Fruit fly (Drosophila melanogaster) whole organism, adult: Measurements from ENCODE around the gene mon2.

Experiments
- CG1620 ChIP-seq: fragments of 200-800 bp; sonication (Bioruptor generic); optimal IDR thresholded peaks from 2 replicates; lab custom pipeline; 2016; ENCODE audit warnings: missing biosample characterization, missing genetic modification characterization
- CG33017 ChIP-seq: fragments of 200-800 bp; sonication (Bioruptor generic); optimal IDR thresholded peaks from 2 replicates; lab custom pipeline; 2018; ENCODE audit warnings: missing biosample characterization, mild to moderate bottlenecking, missing genetic modification characterization, moderate library complexity
- CG7101 ChIP-seq: fragments of 200-800 bp; sonication (Bioruptor generic); optimal IDR thresholded peaks from 2 replicates; lab custom pipeline; 2018; ENCODE audit warnings: missing biosample characterization, mild to moderate bottlenecking, missing genetic modification characterization, moderate library complexity
- Clk ChIP-seq: fragments of 200-800 bp; sonication (Bioruptor generic); optimal IDR thresholded peaks from 2 replicates; lab custom pipeline; 2017; ENCODE audit warnings: missing biosample characterization, missing genetic modification characterization
- bab1 ChIP-seq: fragments of 200-800 bp; sonication (Bioruptor generic); optimal IDR thresholded peaks from 3 replicates; lab custom pipeline; 2019; ENCODE audit warnings: missing biosample characterization, mild to moderate bottlenecking, missing genetic modification characterization, moderate library complexity
- cic ChIP-seq: fragments of 200-800 bp; sonication (Bioruptor generic); optimal IDR thresholded peaks from 2 replicates; lab custom pipeline; 2017; ENCODE audit warnings: missing biosample characterization, mild to moderate bottlenecking, missing genetic modification characterization, moderate library complexity
- cnc ChIP-seq, 2 experiments: fragments of >200 bp; optimal IDR thresholded peaks; 2 replicates each; lab custom pipeline; 2017
- toe ChIP-seq: fragments of 200-800 bp; sonication (Bioruptor generic); optimal IDR thresholded peaks from 2 replicates; lab custom pipeline; 2016; ENCODE audit warnings: missing biosample characterization, missing genetic modification characterization

DNA sequence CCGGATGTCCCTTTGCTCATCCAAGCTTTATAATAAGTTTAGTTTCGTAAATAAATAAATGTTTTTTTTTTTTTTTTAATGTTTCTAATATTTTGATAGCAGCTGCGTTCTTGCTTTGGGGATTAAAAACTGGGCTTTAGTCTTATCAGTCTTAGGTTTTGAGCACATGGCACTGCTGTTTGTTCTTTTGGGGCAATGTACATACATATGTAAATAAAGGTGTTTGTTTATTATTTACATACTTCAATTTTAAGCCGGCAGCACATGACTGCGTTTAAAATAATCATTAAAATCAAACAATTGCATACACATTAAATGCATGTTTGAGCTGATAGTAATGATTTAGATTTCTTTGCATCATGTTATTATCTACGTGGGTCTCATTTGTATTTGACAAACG is 40.4 kb upstream of the mon2 start:
- TF ChIP-seq toe (GFP tag; lab: Kevin White, UChicago) (no peak), CG7101 (tag; lab: Kevin White, UChicago) (no peak), cnc (optimal IDR thresholded peaks at IDR 0.05; lab: Kevin White, UChicago) (no peak), bab1 (GFP tag; lab: Kevin White, UChicago) (no peak), CG1620 (GFP tag; lab: Kevin White, UChicago) (no peak), CG33017 (tag; lab: Kevin White, UChicago) (no peak), cic (GFP tag; lab: Kevin White, UChicago) (no peak), Clk (GFP tag; lab: Kevin White, UChicago) (no peak)
